Worm (Caenorhabditis elegans) whole organism, young adult: ENCODE measurements around the gene F32D8.3.

Experiments used
- B0336.3 ChIP-seq: fragments of 200-800 bp; sonication (Bioruptor generic); IDR thresholded peaks from 2 replicates; pipeline ENCODE4 v1.3.6; 2022; ENCODE audit warnings: missing genetic modification characterization, missing compliant biosample characterization
- K11D2.4 ChIP-seq: fragments of 200-800 bp; sonication (Bioruptor generic); IDR thresholded peaks from 2 replicates; pipeline ENCODE4 v1.3.6; 2022; ENCODE audit warnings: missing genetic modification reagents, missing genetic modification characterization, missing compliant biosample characterization
- Y95B8A.8 ChIP-seq: fragments of 200-800 bp; sonication (Bioruptor generic); IDR thresholded peaks from 2 replicates; pipeline ENCODE4 v1.3.6; 2022; ENCODE audit warnings: missing genetic modification reagents, missing genetic modification characterization, missing compliant biosample characterization
- aptf-3 ChIP-seq: fragments of 200-800 bp; sonication (Bioruptor generic); IDR thresholded peaks from 2 replicates; pipeline ENCODE4 v1.3.6; 2022; ENCODE audit warnings: missing genetic modification characterization, missing compliant biosample characterization
- ccch-3 ChIP-seq: fragments of 200-800 bp; sonication (Bioruptor generic); optimal IDR thresholded peaks from 2 replicates; lab custom pipeline; 2018; ENCODE audit warnings: mild to moderate bottlenecking, missing genetic modification characterization, missing compliant biosample characterization
- him-1 ChIP-seq: sonication (generic microtip); optimal IDR thresholded peaks from 2 replicates; lab custom pipeline; 2016; ENCODE audit warnings: missing genotype, missing genetic modification reagents, missing genetic modification characterization, missing compliant biosample characterization
- hrde-1 ChIP-seq: sonication (generic microtip); optimal IDR thresholded peaks from 2 replicates; lab custom pipeline; 2016; ENCODE audit warnings: missing genetic modification characterization, mild to moderate bottlenecking, missing compliant biosample characterization, moderate library complexity, missing genotype, missing genetic modification reagents, borderline replicate concordance
- madf-6 ChIP-seq: fragments of 200-800 bp; sonication (Bioruptor generic); IDR thresholded peaks from 2 replicates; pipeline ENCODE4 v1.3.6; 2022; ENCODE audit warnings: missing genetic modification reagents, missing genetic modification characterization, missing compliant biosample characterization
- repo-1 ChIP-seq: sonication (generic microtip); optimal IDR thresholded peaks from 2 replicates; lab custom pipeline; 2017; ENCODE audit warnings: mild to moderate bottlenecking, missing genetic modification characterization, missing compliant biosample characterization
- snpc-4 ChIP-seq, 5 experiments: fragments of 150-350 bp in 1 of 5; sonication (generic microtip) in 4 of 5; optimal IDR thresholded peaks; 2 replicates each; lab custom pipeline; 2014 to 2018; ENCODE audit warnings: missing genetic modification characterization in 5 of 5, missing biosample characterization in 3 of 5, antibody characterized with exemption in 2 of 5, mild to moderate bottlenecking in 2 of 5, missing compliant biosample characterization in 2 of 5, missing genotype in 2 of 5, moderate library complexity in 2 of 5, missing genetic modification reagents in 1 of 5
- somi-1 ChIP-seq: fragments of 200-800 bp; sonication (Bioruptor generic); optimal IDR thresholded peaks from 2 replicates; lab custom pipeline; 2018; ENCODE audit warnings: mild to moderate bottlenecking, missing genetic modification characterization, missing compliant biosample characterization
- unc-130 ChIP-seq: sonication (generic microtip); optimal IDR thresholded peaks from 2 replicates; lab custom pipeline; 2016; ENCODE audit warnings: missing genetic modification reagents, missing genetic modification characterization, missing compliant biosample characterization

DNA sequence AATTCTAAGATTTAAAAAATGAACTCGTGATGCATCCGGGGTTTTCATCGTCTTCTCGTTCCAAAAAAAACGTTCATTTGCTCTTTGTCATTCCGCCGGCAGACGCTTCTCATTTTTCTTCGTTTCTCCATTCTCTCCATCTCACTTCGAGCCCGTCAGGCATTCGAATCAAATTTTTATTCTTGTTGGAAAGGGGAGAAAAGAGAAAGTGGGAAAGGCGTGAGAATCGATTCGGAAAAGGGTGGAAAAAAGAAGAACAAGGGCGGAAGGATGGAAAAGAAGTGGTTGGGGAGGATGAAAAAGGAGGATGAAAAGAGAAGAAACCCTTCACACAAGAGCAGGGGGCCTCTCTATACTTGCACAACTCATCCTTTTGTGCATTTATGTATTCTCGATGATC, 18.2 kb downstream of the F32D8.3 start:
- TF ChIP-seq snpc-4 (GFP tag; optimal IDR thresholded peaks at IDR 0.05; lab: Kevin White, UChicago) (no peak), snpc-4 (tag; optimal IDR thresholded peaks at IDR 0.05; lab: Kevin White, UChicago) (no peak), him-1 (tag; lab: Kevin White, UChicago) (no peak), K11D2.4 (no peak), madf-6 (GFP tag; lab: Robert Waterston, UW) (no peak), aptf-3 (GFP tag; lab: Robert Waterston, UW) (no peak), repo-1 (no peak), B0336.3 (no peak), unc-130 (GFP tag; lab: Kevin White, UChicago) (no peak), hrde-1 (tag; lab: Kevin White, UChicago) (no peak), Y95B8A.8 (GFP tag; lab: Robert Waterston, UW) (no peak), ccch-3 (GFP tag; lab: Kevin White, UChicago) (no peak), somi-1 (GFP tag; lab: Kevin White, UChicago) (no peak)
